Worm (Caenorhabditis elegans) whole organism, midembryonic: ENCODE results near the gene C55A6.7.

ENCODE experiments used
- T22C8.4 ChIP-seq: fragments of 200-800 bp; sonication (Bioruptor generic); IDR thresholded peaks from 2 replicates; pipeline ENCODE4 v1.3.6; 2022; ENCODE audit warnings: missing genetic modification characterization, missing compliant biosample characterization
- cog-1 ChIP-seq: sonication (generic microtip); optimal IDR thresholded peaks from 2 replicates; lab custom pipeline; 2016; ENCODE audit warnings: missing genetic modification characterization, missing compliant biosample characterization
- flt-1 ChIP-seq: fragments of 200-800 bp; sonication (Bioruptor generic); IDR thresholded peaks from 2 replicates; pipeline ENCODE4 v1.3.6; 2022; ENCODE audit warnings: missing genetic modification characterization, missing compliant biosample characterization
- klf-2 ChIP-seq: fragments of 200-800 bp; sonication (Bioruptor generic); conservative IDR thresholded peaks from 2 replicates; pipeline ENCODE4 v1.3.6; 2022; ENCODE audit warnings: missing genetic modification reagents, missing genetic modification characterization, missing compliant biosample characterization
- med-1 ChIP-seq: sonication (generic microtip); optimal IDR thresholded peaks from 2 replicates; lab custom pipeline; 2017; ENCODE audit warnings: missing genetic modification characterization, mild to moderate bottlenecking, missing compliant biosample characterization, antibody characterized with exemption, missing genetic modification reagents; ENCODE audit not compliant: insufficient read depth
- ref-1 ChIP-seq: fragments of 200-800 bp; sonication (Bioruptor generic); conservative IDR thresholded peaks from 2 replicates; pipeline ENCODE4 v1.3.6; 2022; ENCODE audit warnings: missing genetic modification reagents, missing genetic modification characterization, missing compliant biosample characterization
- tab-1 ChIP-seq: fragments of 200-800 bp; sonication (Bioruptor generic); IDR thresholded peaks from 2 replicates; pipeline ENCODE4 v1.3.6; 2022; ENCODE audit warnings: missing genetic modification characterization, missing compliant biosample characterization
- ztf-23 ChIP-seq: fragments of 200-800 bp; sonication (Bioruptor generic); IDR thresholded peaks from 2 replicates; pipeline ENCODE4 v1.3.6; 2022; ENCODE audit warnings: missing genetic modification reagents, missing genetic modification characterization, missing compliant biosample characterization
- ztf-29 ChIP-seq: fragments of 200-800 bp; sonication (Bioruptor generic); IDR thresholded peaks from 2 replicates; pipeline ENCODE4 v1.3.6; 2022; ENCODE audit warnings: missing genetic modification reagents, missing genetic modification characterization, missing compliant biosample characterization

Gene C55A6.7

DNA sequence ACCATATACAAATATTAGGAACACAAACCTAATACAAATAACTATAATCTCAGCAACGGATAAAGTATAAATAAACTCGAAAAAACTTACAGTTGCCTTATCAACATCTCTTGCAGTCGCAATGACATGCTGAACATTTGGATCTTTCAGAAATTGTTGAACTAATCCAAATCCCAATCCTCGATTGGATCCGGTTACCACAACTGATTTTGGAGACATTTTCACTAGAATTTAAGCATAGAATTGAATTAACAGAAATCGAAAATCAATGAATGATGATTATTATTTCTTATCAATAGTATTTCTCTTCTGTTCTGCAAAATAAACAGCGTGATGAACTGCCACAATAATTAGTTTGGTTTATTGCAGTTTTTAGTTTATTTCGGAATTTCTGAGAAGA, at the start of gene C55A6.7, which contains the start of gene C55A6.11:
TSS of gene C55A6.7 (minus strand) at position 316 of the 400 bp plus-strand sequence.
TSS of gene C55A6.11 (plus strand) at position 301 of the 400 bp plus-strand sequence.
- TF ChIP-seq ref-1 (GFP tag; lab: Robert Waterston, UW): no peak
- TF ChIP-seq med-1 (GFP tag; lab: Kevin White, UChicago): no peak
- no peak for TF ChIP-seq ztf-23 (GFP tag; lab: Robert Waterston, UW)
- no peak for TF ChIP-seq T22C8.4 (GFP tag; lab: Robert Waterston, UW)
- TF ChIP-seq klf-2 (GFP tag; lab: Robert Waterston, UW): no peak
- TF ChIP-seq flt-1 (GFP tag; lab: Robert Waterston, UW): no peak
- no peak for TF ChIP-seq ztf-29 (GFP tag; lab: Robert Waterston, UW)
- no peak for TF ChIP-seq cog-1 (tag; lab: Kevin White, UChicago)

DNA sequence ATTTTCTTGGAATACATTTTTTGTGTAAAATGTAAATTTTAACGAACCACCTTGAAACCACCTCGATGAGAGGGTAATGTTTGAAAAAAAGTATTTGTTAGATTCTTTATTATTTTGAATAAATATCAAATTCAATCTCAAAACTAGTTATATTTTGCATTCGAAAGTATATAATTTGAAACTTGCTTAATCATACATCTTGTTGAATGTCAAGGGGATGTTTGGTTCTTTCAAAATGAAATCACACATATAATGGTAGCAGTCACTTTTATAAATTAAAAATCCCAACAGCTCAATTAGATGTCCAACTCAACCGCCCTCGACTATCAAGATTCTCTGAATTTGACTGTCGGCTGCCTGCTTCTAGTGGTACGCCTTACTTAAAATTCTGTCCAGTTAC, 44.2 kb upstream of the C55A6.7 start, which contains the start of gene srx-87:
TSS of gene srx-87 (plus strand) at position 301 of the 400 bp plus-strand sequence.
- TF ChIP-seq T22C8.4 (GFP tag; lab: Robert Waterston, UW) (no peak), flt-1 (GFP tag; lab: Robert Waterston, UW) (no peak), med-1 (GFP tag; lab: Kevin White, UChicago) (no peak), ztf-29 (GFP tag; lab: Robert Waterston, UW) (no peak), cog-1 (tag; lab: Kevin White, UChicago) (no peak), ref-1 (GFP tag; lab: Robert Waterston, UW) (no peak), ztf-23 (GFP tag; lab: Robert Waterston, UW) (no peak), klf-2 (GFP tag; lab: Robert Waterston, UW) (no peak), tab-1 (GFP tag; lab: Robert Waterston, UW) (no peak)

DNA sequence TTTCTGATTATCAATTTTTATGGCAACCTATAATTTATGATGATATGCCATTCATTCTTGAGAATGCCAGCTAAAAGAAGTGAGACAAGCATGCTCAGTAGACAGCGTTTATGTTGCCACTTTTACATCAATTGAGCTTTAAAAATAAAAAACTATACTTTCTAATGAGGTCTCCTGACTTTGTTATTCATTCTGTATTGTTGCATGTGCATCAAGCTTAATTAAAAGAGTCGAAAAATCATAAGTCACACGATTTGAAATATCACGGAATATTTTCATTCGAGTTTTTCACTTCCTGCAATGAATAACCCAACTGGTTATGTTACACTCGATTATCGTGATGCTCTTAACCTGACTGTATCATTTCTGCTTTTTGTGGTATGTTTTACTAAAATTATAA, 42.3 kb upstream of the C55A6.7 start, which contains the start of gene srx-86:
TSS of gene srx-86 (plus strand) at position 301 of the 400 bp plus-strand sequence.
- no peak for TF ChIP-seq med-1 (GFP tag; lab: Kevin White, UChicago)
- TF ChIP-seq tab-1 (GFP tag; lab: Robert Waterston, UW): no peak
- TF ChIP-seq klf-2 (GFP tag; lab: Robert Waterston, UW): no peak
- no peak for TF ChIP-seq ztf-23 (GFP tag; lab: Robert Waterston, UW)
- no peak for TF ChIP-seq T22C8.4 (GFP tag; lab: Robert Waterston, UW)
- TF ChIP-seq ztf-29 (GFP tag; lab: Robert Waterston, UW): no peak
- no peak for TF ChIP-seq ref-1 (GFP tag; lab: Robert Waterston, UW)
- no peak for TF ChIP-seq flt-1 (GFP tag; lab: Robert Waterston, UW)
- TF ChIP-seq cog-1 (tag; lab: Kevin White, UChicago): no peak

DNA sequence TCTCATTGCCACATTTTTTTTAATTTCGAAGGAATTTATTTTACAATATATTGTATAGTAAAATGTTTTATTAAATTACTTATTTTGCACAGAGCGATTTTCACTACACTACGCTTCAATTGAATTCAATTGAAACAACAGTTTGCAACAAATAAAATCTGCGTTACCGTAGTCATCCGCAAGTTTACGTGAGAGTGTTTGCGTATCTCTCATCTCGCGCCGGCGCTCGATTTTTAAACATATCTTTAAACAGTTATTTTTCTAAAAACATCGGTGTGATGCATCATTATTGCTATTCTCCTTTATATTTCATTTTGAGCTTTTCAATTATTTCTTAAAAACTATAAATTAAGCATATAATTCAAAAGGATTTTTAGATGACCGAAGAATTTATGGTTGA, 33.9 kb upstream of the C55A6.7 start, which contains the start of gene duo-1:
TSS of gene duo-1 (plus strand) at position 371 of the 400 bp plus-strand sequence.
- TF ChIP-seq flt-1 (GFP tag; lab: Robert Waterston, UW): no peak
- TF ChIP-seq ref-1 (GFP tag; lab: Robert Waterston, UW): no peak
- no peak for TF ChIP-seq tab-1 (GFP tag; lab: Robert Waterston, UW)
- TF ChIP-seq T22C8.4 (GFP tag; lab: Robert Waterston, UW): no peak
- no peak for TF ChIP-seq ztf-23 (GFP tag; lab: Robert Waterston, UW)
- TF ChIP-seq klf-2 (GFP tag; lab: Robert Waterston, UW): no peak

DNA sequence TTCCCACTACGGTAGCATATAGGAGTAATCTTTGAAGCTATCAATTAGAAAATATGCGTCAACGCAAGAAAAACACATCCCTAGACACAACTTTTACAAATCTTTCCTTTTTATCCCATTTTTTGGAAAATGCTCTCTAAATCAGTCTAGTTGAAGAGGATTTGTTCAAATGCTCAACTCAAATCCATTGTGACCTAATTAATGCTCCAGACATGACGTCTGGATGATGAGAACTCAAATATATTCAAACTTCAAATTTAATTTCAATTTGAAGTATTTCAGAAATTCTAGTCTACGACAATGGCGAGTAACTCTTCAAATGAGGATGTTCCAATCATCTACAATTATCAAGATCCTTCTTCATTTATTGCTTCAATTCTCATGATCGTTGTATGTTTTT, 32.0 kb upstream of the C55A6.7 start, which contains the start of gene srx-85:
TSS of gene srx-85 (plus strand) at position 301 of the 400 bp plus-strand sequence.
- TF ChIP-seq flt-1 (GFP tag; lab: Robert Waterston, UW) (no peak), klf-2 (GFP tag; lab: Robert Waterston, UW) (no peak), med-1 (GFP tag; lab: Kevin White, UChicago) (no peak), ztf-23 (GFP tag; lab: Robert Waterston, UW) (no peak), ref-1 (GFP tag; lab: Robert Waterston, UW) (no peak), tab-1 (GFP tag; lab: Robert Waterston, UW) (no peak), cog-1 (tag; lab: Kevin White, UChicago) (no peak), ztf-29 (GFP tag; lab: Robert Waterston, UW) (no peak), T22C8.4 (GFP tag; lab: Robert Waterston, UW) (no peak)

DNA sequence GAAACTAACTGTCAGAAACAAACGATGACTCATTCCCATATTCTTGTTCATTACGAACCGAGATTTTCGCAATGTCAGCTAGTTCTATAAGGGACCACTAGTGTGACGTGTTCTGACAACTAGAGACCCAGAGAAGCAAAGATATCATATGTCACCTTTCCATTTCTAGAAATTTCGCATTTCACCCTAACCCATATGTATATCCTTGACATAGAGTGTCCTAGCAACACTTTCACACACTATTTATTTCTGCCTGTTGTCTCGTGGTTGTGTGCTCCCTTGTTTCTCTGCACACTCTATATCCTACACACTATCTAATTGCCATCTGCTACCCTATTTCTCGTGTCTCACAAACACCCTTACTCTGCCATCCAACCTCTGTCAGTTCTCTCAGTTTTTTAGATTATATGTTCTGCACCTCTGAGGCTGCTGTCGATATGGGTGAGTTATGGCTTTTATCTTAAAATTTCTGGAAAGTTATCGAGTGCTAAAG, 28.6 kb upstream of the C55A6.7 start, which contains the start of the genes F38B7.17 and F38B7.3:
TSS of gene F38B7.17 (minus strand) at position 51 of the 493 bp plus-strand sequence.
TSS of gene F38B7.3 (plus strand) at position 194 of the 493 bp plus-strand sequence.
- no peak for TF ChIP-seq flt-1 (GFP tag; lab: Robert Waterston, UW)
- TF ChIP-seq med-1 (GFP tag; lab: Kevin White, UChicago): no peak
- TF ChIP-seq ztf-29 (GFP tag; lab: Robert Waterston, UW): no peak
- no peak for TF ChIP-seq T22C8.4 (GFP tag; lab: Robert Waterston, UW)
- TF ChIP-seq tab-1 (GFP tag; lab: Robert Waterston, UW): no peak
- no peak for TF ChIP-seq klf-2 (GFP tag; lab: Robert Waterston, UW)
- no peak for TF ChIP-seq cog-1 (tag; lab: Kevin White, UChicago)
- TF ChIP-seq ref-1 (GFP tag; lab: Robert Waterston, UW): no peak
- TF ChIP-seq ztf-23 (GFP tag; lab: Robert Waterston, UW): no peak

DNA sequence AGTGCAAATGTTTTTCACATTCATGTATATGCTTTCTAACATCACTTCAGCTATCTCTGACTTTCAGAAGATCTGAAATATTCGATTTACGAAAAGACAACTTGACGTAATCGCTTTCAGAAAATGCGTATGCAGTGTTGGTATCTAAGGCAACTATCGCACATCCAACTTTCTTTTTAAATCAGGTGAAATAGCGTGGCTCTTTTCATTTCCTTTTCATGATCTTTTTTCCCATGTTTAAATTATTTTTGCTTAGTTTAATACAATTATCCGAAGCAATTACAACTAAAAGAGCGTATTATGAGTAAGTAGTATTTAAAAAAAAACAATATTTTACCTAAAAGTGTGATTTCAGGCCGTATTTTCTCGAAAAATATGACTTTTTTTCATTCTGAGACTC, 26.5 kb upstream of the C55A6.7 start, which contains the start of gene F38B7.11:
TSS of gene F38B7.11 (plus strand) at position 301 of the 400 bp plus-strand sequence.
- TF ChIP-seq cog-1 (tag; lab: Kevin White, UChicago): no peak

DNA sequence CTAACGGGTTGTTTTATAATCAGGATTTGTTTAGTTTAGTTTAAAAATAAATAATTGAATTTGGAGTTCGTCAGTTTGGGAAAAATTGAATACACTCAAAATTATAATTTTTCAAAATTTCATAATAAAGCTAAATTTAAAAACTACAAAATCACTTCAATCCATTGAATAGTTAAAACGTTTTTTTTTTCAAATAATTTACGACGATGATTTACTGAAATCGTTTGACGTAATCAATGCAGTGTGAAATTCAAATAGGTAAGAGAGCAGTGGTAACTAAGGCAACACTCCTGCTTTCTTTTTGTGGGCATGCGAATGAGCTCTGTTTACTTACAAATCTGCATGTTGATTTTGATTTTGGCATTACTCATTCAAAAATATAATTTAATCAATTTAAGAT, 24.9 kb upstream of the C55A6.7 start, which contains the start of gene F38B7.10:
TSS of gene F38B7.10 (plus strand) at position 301 of the 400 bp plus-strand sequence.
- no peak for TF ChIP-seq med-1 (GFP tag; lab: Kevin White, UChicago)
- TF ChIP-seq ztf-29 (GFP tag; lab: Robert Waterston, UW): no peak
- TF ChIP-seq flt-1 (GFP tag; lab: Robert Waterston, UW): no peak
- no peak for TF ChIP-seq cog-1 (tag; lab: Kevin White, UChicago)
- TF ChIP-seq tab-1 (GFP tag; lab: Robert Waterston, UW): no peak
- TF ChIP-seq ztf-23 (GFP tag; lab: Robert Waterston, UW): no peak
- no peak for TF ChIP-seq klf-2 (GFP tag; lab: Robert Waterston, UW)
- no peak for TF ChIP-seq T22C8.4 (GFP tag; lab: Robert Waterston, UW)
- TF ChIP-seq ref-1 (GFP tag; lab: Robert Waterston, UW): no peak
